Worm (Caenorhabditis elegans): ENCODE measurements around the gene pho-13.

- no peak for TF ChIP-seq nhr-28 (tag; optimal IDR thresholded peaks at IDR 0.05)
- TF ChIP-seq ceh-90 (tag; optimal IDR thresholded peaks at IDR 0.05), result no peak
Measured at ce11 chrII:8851996-8852587, 45.3 kb upstream of the pho-13 start, which contains the start of gene oac-46.

All from whole organism, L1 larva.